Fruit fly (Drosophila melanogaster): ENCODE results near the gene dob.

DNA sequence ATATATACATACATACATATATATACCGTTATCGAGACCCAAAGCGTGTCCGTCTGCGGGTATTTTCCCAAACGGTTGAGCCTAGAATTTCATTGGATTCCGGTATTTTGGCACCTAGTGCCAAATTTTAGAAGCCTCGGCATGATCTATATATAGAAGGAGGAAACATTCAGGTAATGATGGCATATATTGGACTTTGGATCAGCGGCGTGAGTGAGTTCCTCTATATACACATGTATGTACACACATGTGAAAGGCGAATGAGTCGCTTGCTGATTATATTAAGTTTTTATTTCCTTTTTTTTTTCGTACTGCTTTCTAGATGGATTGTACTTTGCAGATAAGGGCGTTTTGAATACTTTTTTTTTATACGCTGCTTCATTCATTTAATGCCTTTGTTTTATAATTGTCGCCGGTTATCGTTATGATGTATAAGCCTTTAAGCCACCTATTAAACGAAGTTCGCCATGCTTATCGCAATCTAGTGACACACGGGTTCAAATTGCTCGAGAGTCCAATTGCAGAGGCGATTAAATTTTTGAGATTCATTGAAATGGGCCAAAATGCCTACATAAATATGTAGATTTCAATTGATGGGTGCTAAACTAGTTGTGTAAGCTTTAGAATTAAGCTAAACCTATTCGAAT lies 12.5 kb downstream of the dob start:
- no peak for TF ChIP-seq psq (GFP tag; optimal IDR thresholded peaks at IDR 0.05)
- no peak for TF ChIP-seq h (GFP tag; optimal IDR thresholded peaks at IDR 0.05)
- no peak for TF ChIP-seq Dfd (GFP tag; optimal IDR thresholded peaks at IDR 0.05)
- no peak for TF ChIP-seq CG9705 (GFP tag; optimal IDR thresholded peaks at IDR 0.05)
- no peak for TF ChIP-seq dl (GFP tag; optimal IDR thresholded peaks at IDR 0.05; ENCODE audit: insufficient read depth in 1 of 2, partially characterized antibody in 2 of 2)
- no peak for TF ChIP-seq fru (GFP tag; optimal IDR thresholded peaks at IDR 0.05)
- TF ChIP-seq Hr83 (GFP tag; optimal IDR thresholded peaks at IDR 0.05; ENCODE audit: poor library complexity, severe bottlenecking) = no peak
- no peak for TF ChIP-seq Vsx2 (GFP tag; optimal IDR thresholded peaks at IDR 0.05; ENCODE audit: partially characterized antibody)
- TF ChIP-seq CG32264 (GFP tag; optimal IDR thresholded peaks at IDR 0.05) = no peak
- TF ChIP-seq dmrt93B (GFP tag; optimal IDR thresholded peaks at IDR 0.05) = no peak
- peak; percentile 6 for TF ChIP-seq Sp1 (GFP tag; optimal IDR thresholded peaks at IDR 0.05)
- no peak for TF ChIP-seq br (GFP tag; optimal IDR thresholded peaks at IDR 0.05)
- TF ChIP-seq usp (GFP tag; optimal IDR thresholded peaks at IDR 0.05) = no peak
- TF ChIP-seq pan (optimal IDR thresholded peaks at IDR 0.05) = no peak
